Fruit fly (Drosophila melanogaster) whole organism, embryonic: Measurements from ENCODE around the gene Acp36DE.

Experiments
- Adf1 ChIP-seq: fragments of 200-800 bp; sonication (Bioruptor generic); IDR thresholded peaks from 2 replicates; pipeline ENCODE4 v1.3.6; 2022; ENCODE audit warnings: missing biosample characterization, missing genetic modification characterization
- Bdp1 ChIP-seq: fragments of 200-800 bp; sonication (Bioruptor generic); optimal IDR thresholded peaks from 3 replicates; lab custom pipeline; 2016; ENCODE audit warnings: missing biosample characterization, missing genetic modification characterization
- CG10654 ChIP-seq: fragments of 200-800 bp; sonication (Bioruptor generic); optimal IDR thresholded peaks from 2 replicates; lab custom pipeline; 2016; ENCODE audit warnings: missing biosample characterization, missing genetic modification characterization
- CG11093 ChIP-seq: fragments of 200-800 bp; sonication (Bioruptor generic); IDR thresholded peaks from 3 replicates; pipeline ENCODE4 v1.3.6; 2022; ENCODE audit warnings: missing biosample characterization, missing genetic modification characterization
- CG11247 ChIP-seq: fragments of 200-800 bp; sonication (Bioruptor generic); IDR thresholded peaks from 2 replicates; pipeline ENCODE4 v1.3.6; 2022; ENCODE audit warnings: missing biosample characterization, missing genetic modification characterization
- CG11723 ChIP-seq: fragments of 200-800 bp; sonication (Bioruptor generic); optimal IDR thresholded peaks from 2 replicates; lab custom pipeline; 2017; ENCODE audit warnings: missing biosample characterization, mild to moderate bottlenecking, missing genetic modification characterization
- CG14441 ChIP-seq: fragments of 200-800 bp; sonication (Bioruptor generic); IDR thresholded peaks from 2 replicates; pipeline ENCODE4 v1.3.6; 2022; ENCODE audit warnings: missing biosample characterization, missing genetic modification characterization
- CG15479 ChIP-seq: fragments of 200-800 bp; sonication (Bioruptor generic); optimal IDR thresholded peaks from 3 replicates; lab custom pipeline; 2019; ENCODE audit warnings: missing biosample characterization, mild to moderate bottlenecking, missing genetic modification characterization, moderate library complexity
- CG18262 ChIP-seq: fragments of 200-800 bp; optimal IDR thresholded peaks from 3 replicates; lab custom pipeline; 2019; ENCODE audit warnings: missing biosample characterization, mild to moderate bottlenecking, missing genetic modification characterization, moderate library complexity
- CG2120 ChIP-seq: fragments of 200-800 bp; sonication (Bioruptor generic); optimal IDR thresholded peaks from 3 replicates; lab custom pipeline; 2016; ENCODE audit warnings: missing biosample characterization, missing genetic modification characterization
- CG2129 ChIP-seq: fragments of 200-800 bp; sonication (Bioruptor generic); IDR thresholded peaks from 2 replicates; pipeline ENCODE4 v1.3.6; 2022; ENCODE audit warnings: missing biosample characterization, missing genetic modification characterization; ENCODE audit not compliant: partially characterized antibody
- CG2875 ChIP-seq: fragments of 200-800 bp; sonication (Bioruptor generic); optimal IDR thresholded peaks from 2 replicates; lab custom pipeline; 2017; ENCODE audit warnings: missing biosample characterization, mild to moderate bottlenecking, missing genetic modification characterization, missing genetic modification reagents
- CG32532 ChIP-seq: fragments of 200-800 bp; sonication (Bioruptor generic); IDR thresholded peaks from 2 replicates; pipeline ENCODE4 v1.3.6; 2022; ENCODE audit warnings: missing biosample characterization, missing genetic modification characterization
- CG6254 ChIP-seq: fragments of 200-800 bp; sonication (Bioruptor generic); optimal IDR thresholded peaks from 3 replicates; lab custom pipeline; 2017; ENCODE audit warnings: mild to moderate bottlenecking, missing biosample characterization, missing genetic modification reagents, missing genetic modification characterization
- CG8089 ChIP-seq: fragments of 200-800 bp; sonication (Bioruptor generic); optimal IDR thresholded peaks from 3 replicates; lab custom pipeline; 2016; ENCODE audit warnings: missing biosample characterization, missing genetic modification characterization
- CG8388 ChIP-seq: fragments of 200-800 bp; sonication (Bioruptor generic); optimal IDR thresholded peaks from 2 replicates; lab custom pipeline; 2019; ENCODE audit warnings: missing biosample characterization, mild to moderate bottlenecking, missing genetic modification characterization, moderate library complexity
- CG8478 ChIP-seq: fragments of >200 bp; optimal IDR thresholded peaks from 2 replicates; lab custom pipeline; 2018
- Deaf1 ChIP-seq: fragments of 200-800 bp; optimal IDR thresholded peaks from 3 replicates; lab custom pipeline; 2019; ENCODE audit warnings: missing biosample characterization, mild to moderate bottlenecking, missing genetic modification characterization, moderate library complexity
- Dfd ChIP-seq, 2 experiments: fragments of >200 bp; optimal IDR thresholded peaks; 2 replicates each; lab custom pipeline; 2017; ENCODE audit warnings: missing biosample characterization in 2 of 2, missing genetic modification characterization in 2 of 2
- Dp ChIP-seq: fragments of 200-800 bp; sonication (Bioruptor generic); optimal IDR thresholded peaks from 2 replicates; lab custom pipeline; 2018; ENCODE audit warnings: missing biosample characterization, mild to moderate bottlenecking, missing genetic modification characterization, moderate library complexity
- Dref ChIP-seq: fragments of 200-800 bp; sonication (Bioruptor generic); IDR thresholded peaks from 2 replicates; pipeline ENCODE4 v1.3.6; 2022; ENCODE audit warnings: missing biosample characterization, missing genetic modification characterization
- HLH3B ChIP-seq: fragments of 200-800 bp; sonication (Bioruptor generic); IDR thresholded peaks from 2 replicates; pipeline ENCODE4 v1.3.6; 2022; ENCODE audit warnings: missing biosample characterization, missing genetic modification characterization
- Hsf ChIP-seq: fragments of 200-800 bp; sonication (Bioruptor generic); optimal IDR thresholded peaks from 3 replicates; lab custom pipeline; 2016; ENCODE audit warnings: missing biosample characterization, missing genetic modification characterization
- Optix ChIP-seq: fragments of 200-800 bp; sonication (Bioruptor generic); IDR thresholded peaks from 3 replicates; pipeline ENCODE4 v1.3.6; 2022; ENCODE audit warnings: missing biosample characterization, missing genetic modification characterization
- Rx ChIP-seq: fragments of 200-800 bp; sonication (Bioruptor generic); IDR thresholded peaks from 2 replicates; pipeline ENCODE4 v1.3.6; 2022; ENCODE audit warnings: missing biosample characterization, missing genetic modification characterization
- Scr ChIP-seq: fragments of 200-800 bp; sonication (Bioruptor generic); IDR thresholded peaks from 2 replicates; pipeline ENCODE4 v1.3.6; 2022; ENCODE audit warnings: missing biosample characterization, missing genetic modification characterization; ENCODE audit not compliant: partially characterized antibody
- Vsx1 ChIP-seq: fragments of 200-800 bp; sonication (Bioruptor generic); optimal IDR thresholded peaks from 2 replicates; lab custom pipeline; 2017; ENCODE audit warnings: missing biosample characterization, mild to moderate bottlenecking, missing genetic modification characterization, missing genetic modification reagents
- amos ChIP-seq: fragments of 200-800 bp; sonication (Bioruptor generic); IDR thresholded peaks from 2 replicates; pipeline ENCODE4 v1.3.6; 2022; ENCODE audit warnings: missing biosample characterization, missing genetic modification characterization; ENCODE audit not compliant: partially characterized antibody
- bab2 ChIP-seq: fragments of 200-800 bp; sonication (Bioruptor generic); optimal IDR thresholded peaks from 2 replicates; lab custom pipeline; 2016; ENCODE audit warnings: missing biosample characterization, missing genetic modification characterization
- ci ChIP-seq: fragments of 200-800 bp; sonication (Bioruptor generic); IDR thresholded peaks from 3 replicates; pipeline ENCODE4 v1.3.6; 2022; ENCODE audit warnings: missing biosample characterization, missing genetic modification characterization
- crol ChIP-seq: fragments of 200-800 bp; sonication (Bioruptor generic); IDR thresholded peaks from 2 replicates; pipeline ENCODE4 v1.3.6; 2022; ENCODE audit warnings: missing biosample characterization, missing genetic modification characterization
- gce ChIP-seq: fragments of 200-800 bp; sonication (Bioruptor generic); IDR thresholded peaks from 3 replicates; pipeline ENCODE4 v1.3.6; 2022; ENCODE audit warnings: missing biosample characterization, missing genetic modification characterization
- gfzf ChIP-seq: fragments of 200-800 bp; sonication (Bioruptor generic); optimal IDR thresholded peaks from 2 replicates; lab custom pipeline; 2016; ENCODE audit warnings: missing biosample characterization, mild to moderate bottlenecking, missing genetic modification characterization, moderate library complexity
- gsb-n ChIP-seq: fragments of 200-800 bp; sonication (Bioruptor generic); optimal IDR thresholded peaks from 3 replicates; lab custom pipeline; 2018; ENCODE audit warnings: missing biosample characterization, mild to moderate bottlenecking, missing genetic modification characterization
- hbn ChIP-seq: fragments of 200-800 bp; sonication (Bioruptor generic); IDR thresholded peaks from 2 replicates; pipeline ENCODE4 v1.3.6; 2022; ENCODE audit warnings: missing biosample characterization, missing genetic modification characterization; ENCODE audit not compliant: partially characterized antibody
- jigr1 ChIP-seq: fragments of 200-800 bp; sonication (Bioruptor generic); IDR thresholded peaks from 3 replicates; pipeline ENCODE4 v1.3.6; 2022; ENCODE audit warnings: missing biosample characterization, missing genetic modification characterization
- lilli ChIP-seq: fragments of 200-800 bp; sonication (Bioruptor generic); optimal IDR thresholded peaks from 3 replicates; lab custom pipeline; 2016; ENCODE audit warnings: missing biosample characterization, missing genetic modification characterization
- pan ChIP-seq, 4 experiments: fragments of >200 bp in 3 of 4; fragments of 200-800 bp in 1 of 4; sonication (Bioruptor generic) in 1 of 4; optimal IDR thresholded peaks in 3 of 4; IDR thresholded peaks in 1 of 4; 2 replicates each; pipeline versions ENCODE4 v1.3.6 to Lab custom; 2017 to 2022; ENCODE audit warnings: missing biosample characterization in 2 of 4, missing genetic modification characterization in 2 of 4, mixed read lengths in 1 of 4
- pb ChIP-seq: fragments of 200-800 bp; sonication (Bioruptor generic); optimal IDR thresholded peaks from 3 replicates; lab custom pipeline; 2016; ENCODE audit warnings: missing biosample characterization, missing genetic modification characterization
- phol ChIP-seq: fragments of 200-800 bp; sonication (Bioruptor generic); optimal IDR thresholded peaks from 3 replicates; lab custom pipeline; 2018; ENCODE audit warnings: missing biosample characterization, mild to moderate bottlenecking, missing genetic modification characterization, moderate library complexity
- prd ChIP-seq, 3 experiments: fragments of >200 bp in 2 of 3; fragments of 200-800 bp in 1 of 3; sonication (Bioruptor generic) in 1 of 3; optimal IDR thresholded peaks in 2 of 3; IDR thresholded peaks in 1 of 3; 2 replicates in 2 of 3; 3 replicates in 1 of 3; pipeline versions ENCODE4 v1.3.6 to Lab custom; 2017 to 2022; ENCODE audit warnings: missing biosample characterization in 1 of 3, missing genetic modification characterization in 1 of 3
- salm ChIP-seq: fragments of 200-800 bp; sonication (Bioruptor generic); optimal IDR thresholded peaks from 2 replicates; lab custom pipeline; 2018; ENCODE audit warnings: missing biosample characterization, mild to moderate bottlenecking, missing genetic modification characterization
- sna ChIP-seq: fragments of 200-800 bp; sonication (Bioruptor generic); IDR thresholded peaks from 2 replicates; pipeline ENCODE4 v1.3.6; 2022; ENCODE audit warnings: missing biosample characterization, missing genetic modification characterization; ENCODE audit not compliant: partially characterized antibody
- sob ChIP-seq: fragments of 200-800 bp; sonication (Bioruptor generic); IDR thresholded peaks from 2 replicates; pipeline ENCODE4 v1.3.6; 2022; ENCODE audit warnings: missing biosample characterization, missing genetic modification characterization
- sr ChIP-seq: fragments of 200-800 bp; sonication (Bioruptor generic); IDR thresholded peaks from 3 replicates; pipeline ENCODE4 v1.3.6; 2022; ENCODE audit warnings: missing biosample characterization, missing genetic modification characterization
- sug ChIP-seq: fragments of 200-800 bp; optimal IDR thresholded peaks from 2 replicates; lab custom pipeline; 2019; ENCODE audit warnings: missing biosample characterization, mild to moderate bottlenecking, missing genetic modification characterization, moderate library complexity
- tgo ChIP-seq: fragments of 200-800 bp; sonication (Bioruptor generic); IDR thresholded peaks from 3 replicates; pipeline ENCODE4 v1.3.6; 2022; ENCODE audit warnings: missing biosample characterization, missing genetic modification characterization
- tin ChIP-seq: fragments of 200-800 bp; sonication (Bioruptor generic); optimal IDR thresholded peaks from 3 replicates; lab custom pipeline; 2016; ENCODE audit warnings: missing biosample characterization, missing genetic modification characterization
- tio ChIP-seq: fragments of 200-800 bp; sonication (Bioruptor generic); optimal IDR thresholded peaks from 2 replicates; lab custom pipeline; 2017; ENCODE audit warnings: missing biosample characterization, missing genetic modification characterization, inconsistent platforms
- trh ChIP-seq: fragments of 200-800 bp; sonication (Bioruptor generic); optimal IDR thresholded peaks from 2 replicates; lab custom pipeline; 2016; ENCODE audit warnings: missing biosample characterization, missing genetic modification characterization

The Acp36DE gene

DNA sequence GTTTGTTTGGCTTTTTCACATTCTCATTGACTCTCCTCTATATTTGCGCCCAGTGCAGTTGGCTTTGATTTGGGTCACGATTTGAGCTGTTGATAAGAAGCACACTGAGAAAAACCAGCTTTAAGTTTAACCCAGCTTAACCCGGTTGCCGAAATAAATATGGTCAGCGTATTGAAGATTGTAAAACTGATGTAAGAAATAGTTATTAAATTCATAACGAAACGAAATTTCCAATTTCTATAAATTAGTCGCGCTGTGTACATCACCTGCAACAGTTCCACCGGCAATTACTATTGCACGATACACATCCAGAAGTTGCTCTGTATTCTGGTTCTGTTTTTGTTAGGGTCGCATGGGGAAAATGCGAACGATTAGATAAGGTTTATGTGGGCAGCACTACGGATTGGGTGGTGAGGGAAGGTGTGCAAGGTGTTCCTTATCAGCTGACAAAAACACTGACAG, 33.7 kb downstream of the Acp36DE start (continued):
- TF ChIP-seq CG10654 (GFP tag; lab: Kevin White, UChicago) (peak; percentile 79), HLH3B (GFP tag; lab: Robert Waterston, UW) (peak; percentile 81), Dp (GFP tag; lab: Kevin White, UChicago) (no peak), bab2 (GFP tag; lab: Kevin White, UChicago) (peak; percentile 85), sr (GFP tag; lab: Robert Waterston, UW) (0 out of 3 replicates have a peak, but pooled peaks have one; percentile 55), gfzf (GFP tag; lab: Kevin White, UChicago) (no peak), hbn (GFP tag; lab: Robert Waterston, UW) (no peak), Rx (GFP tag; lab: Robert Waterston, UW) (peak; percentile 77), Deaf1 (tag; lab: Kevin White, UChicago) (peak; percentile 53), phol (tag; lab: Kevin White, UChicago) (peak; percentile 88), Bdp1 (GFP tag; lab: Kevin White, UChicago) (peak; percentile 56), Optix (peak; percentile 79), crol (GFP tag; lab: Robert Waterston, UW) (peak; percentile 74), CG18262 (peak; percentile 89), CG2120 (GFP tag; lab: Kevin White, UChicago) (peak; percentile 70), amos (no peak), CG8089 (peak; percentile 84), CG6254 (GFP tag; lab: Kevin White, UChicago) (peak; percentile 74), CG8478 (lab: Kevin White, UChicago) (no peak), tgo (GFP tag; lab: Robert Waterston, UW) (peak; percentile 85), CG11093 (GFP tag; lab: Robert Waterston, UW) (peak; percentile 81; the same call in 2 of the 3 replicates), Dfd (GFP tag; optimal IDR thresholded peaks at IDR 0.05; lab: Kevin White, UChicago) (no peak), sug (tag; lab: Kevin White, UChicago) (peak; percentile 73), Adf1 (GFP tag; lab: Robert Waterston, UW) (peak; percentile 11; the same call in 1 of the 2 replicates), CG32532 (GFP tag; lab: Robert Waterston, UW) (peak; percentile 53; the same call in 1 of the 2 replicates), Hsf (GFP tag; lab: Kevin White, UChicago) (peak; percentile 84), CG14441 (GFP tag; lab: Robert Waterston, UW) (peak; percentile 88), Dref (GFP tag; lab: Robert Waterston, UW) (no peak), prd (optimal IDR thresholded peaks at IDR 0.05; lab: Kevin White, UChicago) (no peak), prd (GFP tag; IDR thresholded peaks at IDR 0.05; lab: Robert Waterston, UW) (peak; percentile 87), Scr (GFP tag; lab: Robert Waterston, UW) (no peak), CG11247 (peak; percentile 78; the same call in 1 of the 2 replicates), CG8388 (GFP tag; lab: Kevin White, UChicago) (peak; percentile 83), CG2129 (no peak), tin (GFP tag; lab: Kevin White, UChicago) (peak; percentile 85), sna (GFP tag; lab: Robert Waterston, UW) (no peak), ci (GFP tag; lab: Robert Waterston, UW) (peak; percentile 96), CG15479 (no peak), sob (GFP tag; lab: Robert Waterston, UW) (peak; percentile 92), tio (peak; percentile 74), trh (GFP tag; lab: Kevin White, UChicago) (peak; percentile 55), salm (tag; lab: Kevin White, UChicago) (peak; percentile 71), gce (peak; percentile 60; the same call in 1 of the 3 replicates), lilli (GFP tag; lab: Kevin White, UChicago) (peak; percentile 82), CG11723 (GFP tag; lab: Kevin White, UChicago) (peak; percentile 71), Vsx1 (GFP tag; lab: Kevin White, UChicago) (peak; percentile 57), pan (optimal IDR thresholded peaks at IDR 0.05; lab: Kevin White, UChicago) (no peak), pan (GFP tag; optimal IDR thresholded peaks at IDR 0.05 in 1 of 2, IDR thresholded peaks at IDR 0.05 in 1 of 2) (peak in 1 of 2 experiments; percentile 92), jigr1 (peak; percentile 63; the same call in 2 of the 3 replicates), pb (GFP tag; lab: Kevin White, UChicago) (peak; percentile 72), CG2875 (peak; percentile 84), gsb-n (tag; lab: Kevin White, UChicago) (peak; percentile 84)
